Fruit fly (Drosophila melanogaster) Kc167 (cell line): ENCODE measurements around the gene tweek.

Experiments
- Myc ChIP-seq: fragments of >200 bp; optimal IDR thresholded peaks from 2 replicates; lab custom pipeline; 2017; ENCODE audit warnings: missing external identifiers
- Sin3A ChIP-seq: fragments of >200 bp; optimal IDR thresholded peaks from 2 replicates; lab custom pipeline; 2018; ENCODE audit warnings: missing external identifiers
- h ChIP-seq: fragments of >200 bp; optimal IDR thresholded peaks from 3 replicates; lab custom pipeline; 2018; ENCODE audit warnings: missing external identifiers
- insv ChIP-seq: fragments of >200 bp; optimal IDR thresholded peaks from 3 replicates; lab custom pipeline; 2018; ENCODE audit warnings: missing external identifiers
- psq ChIP-seq: fragments of >200 bp; optimal IDR thresholded peaks from 2 replicates; lab custom pipeline; 2017; ENCODE audit warnings: missing external identifiers
- ttk ChIP-seq: sonication (Bioruptor generic); optimal IDR thresholded peaks from 2 replicates; lab custom pipeline; 2017; ENCODE audit warnings: missing external identifiers

tweek gene

DNA sequence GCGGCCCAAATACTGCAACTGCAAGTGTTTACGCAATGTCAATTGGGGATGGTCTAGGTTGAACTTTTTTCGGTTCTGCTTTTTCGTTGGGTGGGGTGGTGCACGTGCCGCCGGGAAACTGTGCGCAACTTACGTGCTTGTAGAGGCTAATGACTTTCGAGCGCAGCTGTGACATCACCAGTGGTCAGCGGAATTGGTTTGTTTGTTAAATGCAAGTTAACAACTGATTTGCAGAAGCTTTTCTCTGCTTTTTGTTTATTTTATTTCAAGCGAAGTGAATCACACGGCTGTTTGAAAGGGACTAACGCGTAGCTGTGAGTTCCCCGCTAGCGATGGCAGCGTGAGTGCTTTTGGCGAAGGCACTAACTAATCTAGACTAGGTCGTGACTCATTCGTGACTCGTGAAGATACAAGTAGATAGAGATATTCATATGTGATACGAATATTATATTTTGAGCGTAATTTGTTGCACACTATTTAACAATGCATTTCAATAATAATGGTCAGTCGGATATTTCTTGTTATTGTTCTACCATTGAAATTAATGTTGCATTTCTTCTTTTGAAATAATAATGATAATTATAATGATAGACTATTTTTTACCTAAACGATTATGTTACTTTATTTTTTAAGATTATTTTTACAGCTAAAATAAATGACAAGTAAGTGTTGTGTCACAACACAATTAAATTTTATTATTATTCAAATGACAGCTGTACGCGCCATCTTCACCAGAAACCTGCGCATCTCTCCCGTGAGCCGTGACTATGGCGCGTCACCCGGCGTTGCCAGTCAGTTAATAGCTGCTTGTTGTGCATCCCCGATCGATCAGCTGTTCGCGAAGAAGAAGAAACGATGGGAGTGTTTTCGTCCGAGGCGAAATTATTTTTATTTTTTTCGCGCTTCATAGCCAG, at the start of gene tweek, which contains the start of gene osi:
TSS of gene tweek (plus strand) at position 831 of the 914 bp plus-strand sequence.
TSS of gene osi (minus strand) at position 307 of the 914 bp plus-strand sequence.
- TF ChIP-seq psq (lab: Kevin White, UChicago) (no peak), Myc (lab: Kevin White, UChicago) (no peak), Sin3A (lab: Kevin White, UChicago) (no peak), ttk (lab: Kevin White, UChicago) (no peak), h (lab: Kevin White, UChicago) (no peak), insv (lab: Kevin White, UChicago) (no peak)

DNA sequence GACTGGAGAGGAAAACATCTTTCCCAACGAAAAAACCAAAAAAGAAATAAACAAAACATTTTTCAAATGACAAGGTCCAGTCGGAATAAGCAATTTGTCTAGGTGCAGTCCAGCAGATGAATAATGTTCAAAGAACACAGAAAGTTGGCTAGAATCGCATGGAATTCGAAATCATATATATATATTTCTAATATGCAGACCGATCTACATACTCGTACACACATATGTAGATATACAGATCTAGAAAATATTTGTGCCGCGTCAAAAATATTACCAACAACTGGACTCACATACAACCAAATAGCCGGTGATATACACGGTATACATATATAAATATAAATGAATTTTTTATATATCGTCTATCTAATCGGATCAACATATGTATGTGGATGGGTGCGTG, 48.6 kb upstream of the tweek start:
- TF ChIP-seq ttk (lab: Kevin White, UChicago) (no peak), Sin3A (lab: Kevin White, UChicago) (no peak), Myc (lab: Kevin White, UChicago) (no peak), insv (lab: Kevin White, UChicago) (no peak), psq (lab: Kevin White, UChicago) (no peak), h (lab: Kevin White, UChicago) (no peak)

DNA sequence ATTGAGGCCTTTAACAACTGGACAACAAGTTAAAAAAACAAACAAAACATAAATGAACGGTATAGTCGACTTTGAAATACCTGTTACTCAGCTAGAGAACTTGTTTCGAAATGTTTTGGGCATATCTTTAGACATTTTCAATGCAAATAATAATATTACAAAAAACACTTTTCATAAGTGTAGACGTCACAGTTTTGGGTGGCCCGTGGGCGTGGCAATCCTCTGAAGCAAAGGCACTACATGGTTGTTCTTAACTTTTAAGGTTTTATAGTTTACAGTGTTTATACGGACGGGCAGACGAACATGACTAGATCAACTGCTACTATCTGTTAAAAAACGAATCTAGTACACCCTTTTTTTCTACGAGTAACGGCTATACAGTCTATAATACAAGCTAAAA, 45.8 kb upstream of the tweek start:
- TF ChIP-seq Sin3A (lab: Kevin White, UChicago) (no peak), ttk (lab: Kevin White, UChicago) (no peak), h (lab: Kevin White, UChicago) (no peak), Myc (lab: Kevin White, UChicago) (no peak), insv (lab: Kevin White, UChicago) (no peak), psq (lab: Kevin White, UChicago) (no peak)

DNA sequence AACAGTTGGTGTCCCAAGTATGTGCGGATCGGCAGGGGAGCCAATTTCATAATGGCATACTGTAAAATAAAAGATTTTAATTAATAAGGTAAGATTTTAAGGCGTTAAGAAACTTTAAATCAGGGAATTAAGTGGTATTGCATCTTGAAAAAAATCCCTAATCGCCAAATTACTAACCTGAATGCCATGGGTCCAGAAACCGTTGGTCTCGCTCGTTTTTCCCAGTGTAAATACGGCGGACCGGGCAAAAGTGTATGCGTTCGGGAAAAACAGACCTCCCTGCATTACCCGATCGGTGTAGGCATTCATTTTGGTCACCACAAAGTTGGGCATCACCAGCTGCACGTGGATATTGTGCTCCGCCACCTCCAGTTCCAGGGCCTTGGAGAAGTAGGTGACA, 45.0 kb upstream of the tweek start:
- no peak for TF ChIP-seq ttk (lab: Kevin White, UChicago)
- no peak for TF ChIP-seq Myc (lab: Kevin White, UChicago)
- no peak for TF ChIP-seq h (lab: Kevin White, UChicago)
- TF ChIP-seq Sin3A (lab: Kevin White, UChicago), result no peak
- TF ChIP-seq insv (lab: Kevin White, UChicago), result no peak
- no peak for TF ChIP-seq psq (lab: Kevin White, UChicago)

DNA sequence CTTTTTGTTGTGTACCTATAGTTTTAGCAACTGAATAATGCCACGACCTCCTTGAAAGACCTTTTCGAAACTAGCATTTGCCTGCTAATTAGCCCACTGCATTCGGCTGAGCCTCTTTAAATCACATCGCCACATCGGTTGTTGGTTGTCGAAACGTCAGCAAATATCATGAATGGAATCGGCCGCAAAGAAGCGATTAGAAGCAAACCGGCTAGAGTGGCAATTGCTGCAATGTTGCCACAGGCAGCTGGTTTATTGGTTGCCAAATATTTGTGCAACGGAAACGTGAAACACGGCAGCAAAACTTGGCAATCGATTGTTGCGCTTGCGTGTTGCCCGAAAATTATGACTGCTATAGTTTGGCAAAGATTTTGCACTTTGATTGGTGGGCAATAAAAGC, 43.1 kb upstream of the tweek start:
- TF ChIP-seq h (lab: Kevin White, UChicago), result no peak
- no peak for TF ChIP-seq psq (lab: Kevin White, UChicago)
- TF ChIP-seq Sin3A (lab: Kevin White, UChicago), result no peak
- no peak for TF ChIP-seq insv (lab: Kevin White, UChicago)
- no peak for TF ChIP-seq ttk (lab: Kevin White, UChicago)
- no peak for TF ChIP-seq Myc (lab: Kevin White, UChicago)

DNA sequence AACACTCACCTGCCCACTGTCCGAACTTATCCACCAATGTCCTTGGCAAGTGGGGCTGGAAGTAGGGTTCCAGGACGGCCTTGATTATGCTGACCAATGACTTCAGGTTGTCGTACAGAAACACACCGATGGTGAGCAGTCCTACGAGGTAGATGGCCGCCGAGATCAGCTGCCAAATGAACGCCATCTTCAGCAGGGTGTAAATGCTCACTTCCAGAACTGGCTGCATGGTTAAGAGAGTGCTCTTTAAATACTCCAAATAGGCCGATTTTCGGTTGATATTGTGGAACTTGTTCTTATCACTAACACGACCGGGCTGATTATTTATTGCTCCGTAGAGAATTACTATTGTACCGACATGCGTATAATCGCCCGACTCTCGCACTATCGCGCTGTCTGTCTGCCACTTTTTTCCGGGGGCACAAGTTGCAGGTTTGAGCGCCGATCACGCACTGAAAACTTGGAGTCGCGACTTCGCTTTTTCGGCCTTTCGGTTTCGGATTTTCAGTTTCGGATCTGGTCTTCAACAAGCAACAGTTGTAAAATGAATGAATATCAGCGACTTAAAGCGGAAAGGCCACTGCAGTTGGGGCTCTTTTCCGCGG, 41.4 kb upstream of the tweek start:
- TF ChIP-seq ttk (lab: Kevin White, UChicago), result no peak
- TF ChIP-seq h (lab: Kevin White, UChicago), result no peak
- no peak for TF ChIP-seq psq (lab: Kevin White, UChicago)

DNA sequence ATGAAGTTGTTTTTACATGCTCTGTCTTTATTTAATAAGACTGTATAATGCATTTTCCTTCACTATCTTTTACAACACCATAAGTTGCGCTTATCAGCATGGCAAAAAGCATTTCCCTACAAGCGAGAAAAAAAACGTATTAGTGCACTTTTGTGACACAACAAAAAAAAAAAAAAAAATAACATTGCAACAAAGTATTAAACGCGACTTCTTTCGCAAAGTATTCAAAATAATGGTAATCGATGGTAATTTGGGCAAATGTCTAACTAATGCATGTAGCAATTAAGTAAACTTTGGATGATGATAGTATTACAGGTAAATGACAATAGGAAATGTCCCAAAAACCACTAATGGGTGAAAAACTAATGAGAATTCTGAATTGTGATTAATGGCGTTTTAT, 40.3 kb upstream of the tweek start:
- TF ChIP-seq Sin3A (lab: Kevin White, UChicago), result no peak
- no peak for TF ChIP-seq ttk (lab: Kevin White, UChicago)
- TF ChIP-seq Myc (lab: Kevin White, UChicago), result no peak
- no peak for TF ChIP-seq h (lab: Kevin White, UChicago)
- no peak for TF ChIP-seq psq (lab: Kevin White, UChicago)
- no peak for TF ChIP-seq insv (lab: Kevin White, UChicago)

DNA sequence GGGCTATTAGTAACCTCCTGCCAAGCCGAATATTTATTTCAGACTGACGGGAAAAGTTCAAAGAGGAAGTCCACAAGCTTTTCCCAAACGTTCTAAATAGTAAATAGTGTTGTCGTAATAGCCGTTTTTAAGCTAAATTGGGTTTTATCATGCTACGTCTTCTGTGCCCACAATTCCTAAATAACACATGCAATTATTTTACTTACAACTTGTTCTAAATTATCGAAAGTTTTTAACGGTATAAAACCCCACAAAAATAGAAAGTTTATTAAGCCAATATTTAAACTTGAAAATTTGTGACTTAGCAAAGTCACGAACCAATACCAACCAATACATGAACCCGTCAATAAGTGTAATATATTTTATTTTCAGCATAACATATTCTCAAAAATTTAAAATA, 39.6 kb upstream of the tweek start, which contains the start of gene CG13284:
TSS of gene CG13284 (minus strand) at position 47 of the 400 bp plus-strand sequence.
- TF ChIP-seq Sin3A (lab: Kevin White, UChicago), result no peak
- no peak for TF ChIP-seq Myc (lab: Kevin White, UChicago)
- TF ChIP-seq ttk (lab: Kevin White, UChicago), result no peak
- TF ChIP-seq insv (lab: Kevin White, UChicago), result no peak
- TF ChIP-seq psq (lab: Kevin White, UChicago), result no peak
- no peak for TF ChIP-seq h (lab: Kevin White, UChicago)

DNA sequence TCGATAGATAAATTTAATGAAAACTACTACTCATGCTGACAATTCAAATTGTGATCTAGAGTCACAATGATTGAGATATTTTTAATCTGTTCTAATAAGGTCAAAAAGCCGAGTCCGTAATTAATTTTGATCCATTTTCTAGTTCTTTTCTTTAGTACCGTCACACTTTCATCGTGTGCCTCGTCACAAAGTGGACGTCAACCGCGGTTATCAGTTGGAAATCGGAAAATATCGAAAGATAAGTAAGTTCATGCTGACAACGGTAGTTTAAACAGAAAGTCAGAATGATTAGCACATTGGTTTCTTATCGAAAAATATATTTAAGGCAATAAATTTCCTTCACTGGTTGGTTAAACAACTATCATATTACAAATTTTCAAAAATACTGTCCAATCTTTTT, 37.8 kb upstream of the tweek start:
- no peak for TF ChIP-seq ttk (lab: Kevin White, UChicago)
- TF ChIP-seq psq (lab: Kevin White, UChicago), result no peak
- TF ChIP-seq h (lab: Kevin White, UChicago), result no peak
- no peak for TF ChIP-seq Sin3A (lab: Kevin White, UChicago)
- TF ChIP-seq insv (lab: Kevin White, UChicago), result no peak
- TF ChIP-seq Myc (lab: Kevin White, UChicago), result no peak

DNA sequence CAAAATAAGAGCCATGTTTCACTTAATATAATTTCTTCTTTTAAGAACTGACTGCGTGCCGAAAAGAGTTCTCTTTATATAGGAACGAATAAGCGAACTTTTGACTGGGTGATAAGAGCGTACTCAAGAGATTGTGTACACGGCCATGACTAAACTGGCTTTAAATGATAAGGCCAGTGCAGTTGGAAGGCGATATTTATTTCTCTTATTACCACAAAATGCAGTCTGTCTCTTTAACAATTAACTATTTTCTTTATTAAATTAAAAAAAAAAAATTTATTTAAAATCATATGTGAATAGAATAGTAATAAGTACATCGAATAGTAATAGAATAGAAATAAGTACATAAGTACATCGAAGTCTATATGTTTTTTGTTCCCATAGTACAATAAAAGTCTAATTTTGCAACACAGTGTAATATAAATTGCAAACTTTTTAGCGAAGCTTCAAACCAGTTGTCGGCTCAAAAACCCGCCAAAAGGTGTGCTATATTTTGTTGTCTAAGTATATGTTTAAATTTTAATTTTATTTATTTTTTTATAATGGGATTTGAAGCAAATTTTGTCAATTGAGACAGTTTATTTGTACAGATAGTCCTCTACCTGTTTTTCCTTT, 35.9 kb upstream of the tweek start, which contains the start of gene CG31810:
TSS of gene CG31810 (minus strand) at position 51 of the 615 bp plus-strand sequence.
- no peak for TF ChIP-seq Sin3A (lab: Kevin White, UChicago)
- no peak for TF ChIP-seq insv (lab: Kevin White, UChicago)
- no peak for TF ChIP-seq psq (lab: Kevin White, UChicago)
- TF ChIP-seq h (lab: Kevin White, UChicago), result no peak
- no peak for TF ChIP-seq ttk (lab: Kevin White, UChicago)
- TF ChIP-seq Myc (lab: Kevin White, UChicago), result no peak
